Fruit fly (Drosophila melanogaster): ENCODE data around the gene CG5890.

The CG5890 gene

dm6 chr3R:25884301-25884700 is 28.3 kb downstream of the CG5890 start (continued):
- no peak for TF ChIP-seq fd64A (GFP tag; optimal IDR thresholded peaks at IDR 0.05)
- no peak for TF ChIP-seq CG9817 (tag; optimal IDR thresholded peaks at IDR 0.05)
- no peak for TF ChIP-seq CG1603 (tag; optimal IDR thresholded peaks at IDR 0.05)
- TF ChIP-seq Sry-β (GFP tag; optimal IDR thresholded peaks at IDR 0.05) = no peak
- TF ChIP-seq Atf6 (GFP tag; IDR thresholded peaks at IDR 0.05) = no peak; the same call in 1 of the 2 replicates
- no peak for TF ChIP-seq CG7963 (GFP tag; IDR thresholded peaks at IDR 0.05; ENCODE audit: partially characterized antibody)
- TF ChIP-seq CG15514 (GFP tag; optimal IDR thresholded peaks at IDR 0.05) = no peak
- TF ChIP-seq CG2712 (tag; optimal IDR thresholded peaks at IDR 0.05) = peak; percentile 91
- TF ChIP-seq Myb (GFP tag; optimal IDR thresholded peaks at IDR 0.05) = no peak
- no peak for TF ChIP-seq HLH4C (GFP tag; IDR thresholded peaks at IDR 0.05; ENCODE audit: partially characterized antibody)
- no peak for TF ChIP-seq fru (optimal IDR thresholded peaks at IDR 0.05)
- TF ChIP-seq CG18619 (GFP tag; optimal IDR thresholded peaks at IDR 0.05) = peak; percentile 32
- TF ChIP-seq Gug (GFP tag; IDR thresholded peaks at IDR 0.05) = no peak
- no peak for TF ChIP-seq ham (GFP tag; IDR thresholded peaks at IDR 0.05)
- TF ChIP-seq br (optimal IDR thresholded peaks at IDR 0.05) = no peak
- TF ChIP-seq CG1024 (GFP tag; IDR thresholded peaks at IDR 0.05) = 0 out of 2 replicates have a peak, but pooled peaks have one; percentile 49
- no peak for TF ChIP-seq Opbp (GFP tag; IDR thresholded peaks at IDR 0.05; ENCODE audit: partially characterized antibody)
- TF ChIP-seq gro (GFP tag; optimal IDR thresholded peaks at IDR 0.05) = no peak
- TF ChIP-seq CG3407 (GFP tag; optimal IDR thresholded peaks at IDR 0.05) = peak; percentile 59
- TF ChIP-seq CG32772 (GFP tag; IDR thresholded peaks at IDR 0.05) = peak; percentile 47; the same call in 1 of the 2 replicates
- TF ChIP-seq CG11696 (GFP tag; IDR thresholded peaks at IDR 0.05) = 0 out of 2 replicates have a peak, but pooled peaks have one; percentile 6
- peak; percentile 67 for TF ChIP-seq CG9437 (GFP tag; optimal IDR thresholded peaks at IDR 0.05)
- no peak for TF ChIP-seq Poxn (GFP tag; IDR thresholded peaks at IDR 0.05)
- 0 out of 2 replicates have a peak, but pooled peaks have one; percentile 13 for TF ChIP-seq CG14441 (GFP tag; IDR thresholded peaks at IDR 0.05)
- no peak for TF ChIP-seq Mad (GFP tag; optimal IDR thresholded peaks at IDR 0.05)
- no peak for TF ChIP-seq CrebB (tag; optimal IDR thresholded peaks at IDR 0.05)
- TF ChIP-seq Deaf1 (tag; optimal IDR thresholded peaks at IDR 0.05) = peak; percentile 38
- TF ChIP-seq C15 (GFP tag; IDR thresholded peaks at IDR 0.05) = no peak
- TF ChIP-seq nau (GFP tag; optimal IDR thresholded peaks at IDR 0.05) = no peak
- TF ChIP-seq CG10147 (GFP tag; optimal IDR thresholded peaks at IDR 0.05) = peak; percentile 49
- peak; percentile 63 for TF ChIP-seq twi (tag; optimal IDR thresholded peaks at IDR 0.05)
- TF ChIP-seq mirr (GFP tag; optimal IDR thresholded peaks at IDR 0.05) = no peak
- TF ChIP-seq CG6254 (GFP tag; optimal IDR thresholded peaks at IDR 0.05) = peak; percentile 31
- no peak for TF ChIP-seq CG30431 (GFP tag; optimal IDR thresholded peaks at IDR 0.05)
- peak; percentile 65 for TF ChIP-seq CG1602 (GFP tag; optimal IDR thresholded peaks at IDR 0.05)
- TF ChIP-seq sima (GFP tag; optimal IDR thresholded peaks at IDR 0.05) = no peak
- no peak for TF ChIP-seq dati (GFP tag; IDR thresholded peaks at IDR 0.05)
- no peak for TF ChIP-seq CG14667 (GFP tag; IDR thresholded peaks at IDR 0.05)
- TF ChIP-seq dimm (GFP tag; IDR thresholded peaks at IDR 0.05) = peak; percentile 13; the same call in 1 of the 2 replicates
- no peak for TF ChIP-seq hkb (optimal IDR thresholded peaks at IDR 0.05)
- peak; percentile 52; the same call in 1 of the 2 replicates for TF ChIP-seq hkb (GFP tag; IDR thresholded peaks at IDR 0.05)
- peak; percentile 69 for TF ChIP-seq trem (tag; optimal IDR thresholded peaks at IDR 0.05)
- no peak for TF ChIP-seq Side (GFP tag; optimal IDR thresholded peaks at IDR 0.05)
- TF ChIP-seq CG4617 (GFP tag; optimal IDR thresholded peaks at IDR 0.05; ENCODE audit: borderline replicate concordance) = no peak
- peak; percentile 74 for TF ChIP-seq CG32767 (GFP tag; IDR thresholded peaks at IDR 0.05)
- no peak for TF ChIP-seq CG9932 (GFP tag; IDR thresholded peaks at IDR 0.05)
- TF ChIP-seq CG7928 (GFP tag; optimal IDR thresholded peaks at IDR 0.05) = no peak
- no peak for TF ChIP-seq NC2β (GFP tag; optimal IDR thresholded peaks at IDR 0.05)
- TF ChIP-seq CG14710 (tag; optimal IDR thresholded peaks at IDR 0.05) = peak; percentile 88
- no peak for TF ChIP-seq Scr (GFP tag; IDR thresholded peaks at IDR 0.05; ENCODE audit: partially characterized antibody)
- TF ChIP-seq usp (GFP tag; optimal IDR thresholded peaks at IDR 0.05) = no peak
- TF ChIP-seq nerfin-1 (tag; optimal IDR thresholded peaks at IDR 0.05) = peak; percentile 71
